ENCODE assay signal across 2 fruit fly cellular contexts in genomic region chr3R:22569888-22570287, dm6.
TF ChIP-seq lines count a peak whose summit lies in the region.

CG33110 (plus strand) TSS chr3R:22570188.

- TF ChIP-seq CTCF in whole organism, embryonic (GFP tag; optimal IDR thresholded peaks at IDR 0.05; lab: Kevin White, UChicago), result no peak

TF ChIP-seq in whole organism, embryonic, 481 proteins besides CTCF, POLR2A, EP300 and RAD21:
- TF ChIP-seq Adf1 (GFP tag; IDR thresholded peaks at IDR 0.05; lab: Robert Waterston, UW) (peak; percentile 64), pzg (GFP tag; optimal IDR thresholded peaks at IDR 0.05; lab: Kevin White, UChicago) (no peak), sd (tag; optimal IDR thresholded peaks at IDR 0.05; lab: Kevin White, UChicago) (peak; percentile 27), chinmo (GFP tag; IDR thresholded peaks at IDR 0.05; lab: Robert Waterston, UW; ENCODE audit: partially characterized antibody) (peak; percentile 90; the same call in 3 of the 4 replicates)

TF ChIP-seq in whole organism, pupa, 21 proteins besides CTCF, POLR2A, EP300 and RAD21:
- TF ChIP-seq fd96Ca (GFP tag; IDR thresholded peaks at IDR 0.05; lab: Robert Waterston, UW), result no peak
- no peak for TF ChIP-seq CG13204 (GFP tag; optimal IDR thresholded peaks at IDR 0.05; lab: Kevin White, UChicago)
- peak; percentile 34; the same call in 1 of the 3 replicates for TF ChIP-seq CG4496 (GFP tag; IDR thresholded peaks at IDR 0.05; lab: Robert Waterston, UW)
- TF ChIP-seq CG15710 (tag; optimal IDR thresholded peaks at IDR 0.05; lab: Kevin White, UChicago), result no peak
TF ChIP-seq in whole organism, pupa: peak in this region for 1.
